Fruit fly (Drosophila melanogaster) whole organism, prepupa: ENCODE results near the gene Rab9Fa.

Source experiments
- Blimp-1 ChIP-seq: fragments of 200-800 bp; sonication (Bioruptor generic); optimal IDR thresholded peaks from 3 replicates; lab custom pipeline; 2017; ENCODE audit warnings: missing biosample characterization, missing genetic modification characterization, mild to moderate bottlenecking, moderate library complexity, missing genetic modification reagents
- CG10631 ChIP-seq: fragments of 200-800 bp; sonication (Bioruptor generic); optimal IDR thresholded peaks from 2 replicates; lab custom pipeline; 2016; ENCODE audit warnings: missing biosample characterization, missing genetic modification characterization
- CG10669 ChIP-seq: fragments of 200-800 bp; sonication (Bioruptor generic); optimal IDR thresholded peaks from 3 replicates; lab custom pipeline; 2018; ENCODE audit warnings: missing biosample characterization, mild to moderate bottlenecking, missing genetic modification characterization, moderate library complexity
- CG11294 ChIP-seq: fragments of 200-800 bp; sonication (Bioruptor generic); IDR thresholded peaks from 2 replicates; pipeline ENCODE4 v1.3.6; 2022; ENCODE audit warnings: missing biosample characterization, missing genetic modification characterization
- CG11762 ChIP-seq: fragments of 200-800 bp; sonication (Bioruptor generic); optimal IDR thresholded peaks from 3 replicates; lab custom pipeline; 2016; ENCODE audit warnings: missing biosample characterization, missing genetic modification characterization; ENCODE audit not compliant: insufficient read depth
- CG11902 ChIP-seq: fragments of 200-800 bp; sonication (Bioruptor generic); optimal IDR thresholded peaks from 3 replicates; lab custom pipeline; 2016; ENCODE audit warnings: missing biosample characterization, missing genetic modification characterization
- CG15336 ChIP-seq: fragments of 200-800 bp; sonication (Bioruptor generic); IDR thresholded peaks from 2 replicates; pipeline ENCODE4 v1.3.6; 2022; ENCODE audit warnings: missing biosample characterization, missing genetic modification characterization
- CG3032 ChIP-seq: fragments of 200-800 bp; optimal IDR thresholded peaks from 2 replicates; lab custom pipeline; 2019; ENCODE audit warnings: missing biosample characterization, mild to moderate bottlenecking, missing genetic modification characterization, moderate library complexity
- CG32006 ChIP-seq: fragments of 200-800 bp; sonication (Bioruptor generic); optimal IDR thresholded peaks from 3 replicates; lab custom pipeline; 2017; ENCODE audit warnings: missing biosample characterization, mild to moderate bottlenecking, missing genetic modification characterization
- CG34406 ChIP-seq: fragments of 200-800 bp; sonication (Bioruptor generic); optimal IDR thresholded peaks from 3 replicates; lab custom pipeline; 2016; ENCODE audit warnings: missing biosample characterization, missing genetic modification characterization
- CG4318 ChIP-seq: fragments of 200-800 bp; sonication (Bioruptor generic); optimal IDR thresholded peaks from 3 replicates; lab custom pipeline; 2017; ENCODE audit warnings: missing biosample characterization, mild to moderate bottlenecking, missing genetic modification characterization
- CG6276 ChIP-seq: fragments of 200-800 bp; sonication (Bioruptor generic); optimal IDR thresholded peaks from 2 replicates; lab custom pipeline; 2017; ENCODE audit warnings: missing biosample characterization, mild to moderate bottlenecking, missing genetic modification characterization
- CG6808 ChIP-seq: fragments of 200-800 bp; sonication (Bioruptor generic); optimal IDR thresholded peaks from 3 replicates; lab custom pipeline; 2017; ENCODE audit warnings: missing biosample characterization, missing genetic modification characterization, mild to moderate bottlenecking, moderate library complexity, missing genetic modification reagents
- CG6854 ChIP-seq: fragments of 200-800 bp; sonication (Bioruptor generic); optimal IDR thresholded peaks from 2 replicates; lab custom pipeline; 2017; ENCODE audit warnings: missing biosample characterization, mild to moderate bottlenecking, missing genetic modification characterization
- CG8119 ChIP-seq: fragments of 200-800 bp; sonication (Bioruptor generic); IDR thresholded peaks from 3 replicates; pipeline ENCODE4 v1.3.6; 2022; ENCODE audit warnings: missing biosample characterization, missing genetic modification characterization
- CG9139 ChIP-seq: fragments of 200-800 bp; sonication (Bioruptor generic); optimal IDR thresholded peaks from 3 replicates; lab custom pipeline; 2017; ENCODE audit warnings: missing biosample characterization, mild to moderate bottlenecking, missing genetic modification characterization
- Eip78C ChIP-seq: fragments of 200-800 bp; sonication (Bioruptor generic); peaks from one replicate; lab custom pipeline; 2016; ENCODE audit warnings: missing biosample characterization, missing genetic modification characterization
- Ets21C ChIP-seq: fragments of 200-800 bp; sonication (Bioruptor generic); optimal IDR thresholded peaks from 3 replicates; lab custom pipeline; 2016; ENCODE audit warnings: missing biosample characterization, missing genetic modification characterization
- Ets96B ChIP-seq: fragments of 200-800 bp; optimal IDR thresholded peaks from 2 replicates; lab custom pipeline; 2019; ENCODE audit warnings: missing biosample characterization, mild to moderate bottlenecking, missing genetic modification characterization, moderate library complexity
- Hr38 ChIP-seq: sonication (Bioruptor generic); optimal IDR thresholded peaks from 2 replicates; lab custom pipeline; 2016; ENCODE audit warnings: missing biosample characterization, missing genetic modification characterization
- Lpt ChIP-seq: fragments of 200-800 bp; sonication (Bioruptor generic); optimal IDR thresholded peaks from 3 replicates; lab custom pipeline; 2016; ENCODE audit warnings: missing biosample characterization, missing genetic modification characterization
- Met ChIP-seq: fragments of 200-800 bp; sonication (Bioruptor generic); optimal IDR thresholded peaks from 3 replicates; lab custom pipeline; 2016; ENCODE audit warnings: missing biosample characterization, missing genetic modification characterization
- Smox ChIP-seq: fragments of 200-800 bp; sonication (Bioruptor generic); optimal IDR thresholded peaks from 3 replicates; lab custom pipeline; 2016; ENCODE audit warnings: missing biosample characterization, missing genetic modification characterization
- dsx ChIP-seq: fragments of 200-800 bp; optimal IDR thresholded peaks from 3 replicates; lab custom pipeline; 2019; ENCODE audit warnings: missing biosample characterization, mild to moderate bottlenecking, missing genetic modification characterization, moderate library complexity; ENCODE audit not compliant: poor library complexity, severe bottlenecking
- eg ChIP-seq: fragments of 200-800 bp; sonication (Bioruptor generic); IDR thresholded peaks from 3 replicates; pipeline ENCODE4 v1.3.6; 2022; ENCODE audit warnings: missing biosample characterization, missing genetic modification characterization
- fd59A ChIP-seq: fragments of 200-800 bp; sonication (Bioruptor generic); optimal IDR thresholded peaks from 2 replicates; lab custom pipeline; 2017; ENCODE audit warnings: missing biosample characterization, mild to moderate bottlenecking, missing genetic modification characterization, missing genetic modification reagents
- fkh ChIP-seq: fragments of 200-800 bp; sonication (Bioruptor generic); optimal IDR thresholded peaks from 3 replicates; lab custom pipeline; 2017; ENCODE audit warnings: missing biosample characterization, mild to moderate bottlenecking, missing genetic modification characterization, moderate library complexity
- net ChIP-seq: fragments of 200-800 bp; sonication (Bioruptor generic); optimal IDR thresholded peaks from 3 replicates; lab custom pipeline; 2016; ENCODE audit warnings: missing biosample characterization, missing genetic modification characterization
- pdm3 ChIP-seq: fragments of 200-800 bp; sonication (Bioruptor generic); optimal IDR thresholded peaks from 3 replicates; lab custom pipeline; 2016; ENCODE audit warnings: missing biosample characterization, missing genetic modification characterization
- spab ChIP-seq: fragments of 200-800 bp; sonication (Bioruptor generic); optimal IDR thresholded peaks from 2 replicates; lab custom pipeline; 2017; ENCODE audit warnings: missing biosample characterization, mild to moderate bottlenecking, missing genetic modification characterization, missing genetic modification reagents
- ss ChIP-seq, 2 experiments: fragments of 200-800 bp; sonication (Bioruptor generic); optimal IDR thresholded peaks; 2 replicates in 1 of 2; 3 replicates in 1 of 2; lab custom pipeline; 2017 to 2018; ENCODE audit warnings: mild to moderate bottlenecking in 2 of 2, missing biosample characterization in 2 of 2, missing genetic modification characterization in 2 of 2, moderate library complexity in 1 of 2
- svp ChIP-seq: fragments of 200-800 bp; sonication (Bioruptor generic); peaks from one replicate; lab custom pipeline; 2016; ENCODE audit warnings: missing biosample characterization, missing genetic modification characterization
- vri ChIP-seq: fragments of 200-800 bp; sonication (Bioruptor generic); optimal IDR thresholded peaks from 3 replicates; lab custom pipeline; 2016; ENCODE audit warnings: missing biosample characterization, mild to moderate bottlenecking, missing genetic modification characterization

The Rab9Fa gene

DNA sequence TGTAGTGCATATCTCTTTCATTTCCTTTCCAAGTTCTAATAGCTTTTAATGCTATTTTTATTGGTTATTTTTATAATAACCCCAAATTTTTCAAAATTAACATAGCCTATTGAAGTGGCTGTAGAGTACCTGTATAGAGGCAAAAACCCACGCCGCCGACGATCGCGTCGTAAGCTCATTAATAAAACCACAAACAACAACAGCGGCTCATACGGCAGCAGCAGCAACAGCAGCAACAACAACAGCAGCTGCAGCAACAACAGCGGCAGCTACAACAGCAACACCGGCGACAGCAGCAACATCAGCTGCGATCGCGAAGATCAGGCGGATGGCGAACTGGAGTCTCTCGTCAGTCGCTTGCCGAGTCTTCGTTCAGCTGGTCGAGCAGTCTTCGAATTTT is 23.7 kb downstream of the Rab9Fa start, which contains the start of gene CG2145 (continued):
- TF ChIP-seq Hr38 (GFP tag; lab: Kevin White, UChicago) (no peak), CG32006 (GFP tag; lab: Kevin White, UChicago) (peak; percentile 26), fd59A (no peak), CG15336 (GFP tag; lab: Robert Waterston, UW) (peak; percentile 41; the same call in 1 of the 2 replicates), Smox (GFP tag; lab: Kevin White, UChicago) (peak; percentile 43), ss (GFP tag; optimal IDR thresholded peaks at IDR 0.05; lab: Kevin White, UChicago) (peak; percentile 17 to 61), CG11294 (GFP tag; lab: Robert Waterston, UW) (no peak; the same call in 1 of the 2 replicates), CG6276 (peak; percentile 10), CG6854 (GFP tag; lab: Kevin White, UChicago) (peak; percentile 53), Met (GFP tag; lab: Kevin White, UChicago) (peak; percentile 41)

DNA sequence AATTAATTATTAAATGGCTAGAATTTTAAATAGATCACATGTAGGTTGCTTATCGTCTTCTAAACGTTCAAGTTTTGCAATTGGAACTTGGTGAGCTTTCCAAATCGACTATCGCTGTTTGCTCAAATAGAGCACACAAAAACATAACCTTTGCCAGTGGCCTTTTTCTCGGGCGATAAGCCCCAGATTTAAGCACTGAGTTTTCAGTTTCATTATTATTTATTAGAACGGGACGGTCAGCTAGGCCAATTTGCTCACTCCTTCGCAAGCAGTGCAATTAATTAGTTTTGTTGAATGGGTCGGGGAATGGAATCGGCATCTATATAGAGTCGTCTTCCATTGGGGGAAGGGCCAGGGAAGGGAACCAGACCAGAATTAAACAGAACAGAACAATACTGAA is 24.6 kb downstream of the Rab9Fa start:
- TF ChIP-seq svp (peak; percentile 77), vri (GFP tag; lab: Kevin White, UChicago) (peak; percentile 14), Ets96B (tag; lab: Kevin White, UChicago) (no peak), CG3032 (tag; lab: Kevin White, UChicago) (no peak), net (GFP tag; lab: Kevin White, UChicago) (no peak), CG11762 (GFP tag; lab: Kevin White, UChicago) (no peak), eg (GFP tag; lab: Robert Waterston, UW) (no peak), CG34406 (GFP tag; lab: Kevin White, UChicago) (no peak)

- TF ChIP-seq Eip78C (no peak), svp (peak; percentile 97), eg (GFP tag; lab: Robert Waterston, UW) (no peak), CG11294 (GFP tag; lab: Robert Waterston, UW) (no peak)
- TF ChIP-seq, all 60 proteins: peak for 1
Observed at dm6 chrX:10923711-10924281, 27.0 kb downstream of the Rab9Fa start, which contains the start of gene v. Gene v (plus strand): TSS chrX:10923972.

- TF ChIP-seq CG11902 = no peak
- no peak for TF ChIP-seq CG8119 (GFP tag; lab: Robert Waterston, UW)
- no peak for TF ChIP-seq CG6276
- no peak for TF ChIP-seq spab (GFP tag; lab: Kevin White, UChicago)
Observed at dm6 chrX:10922178-10922577, 28.7 kb downstream of the Rab9Fa start.

dm6 chrX:10921665-10922064 is 29.2 kb downstream of the Rab9Fa start:
- TF ChIP-seq Ets21C (GFP tag; lab: Kevin White, UChicago) = no peak
- TF ChIP-seq CG11762 (GFP tag; lab: Kevin White, UChicago) = no peak
- no peak for TF ChIP-seq Blimp-1 (GFP tag; lab: Kevin White, UChicago)
- peak; percentile 7 for TF ChIP-seq fkh
- TF ChIP-seq, all 60 proteins: peak for 1

DNA sequence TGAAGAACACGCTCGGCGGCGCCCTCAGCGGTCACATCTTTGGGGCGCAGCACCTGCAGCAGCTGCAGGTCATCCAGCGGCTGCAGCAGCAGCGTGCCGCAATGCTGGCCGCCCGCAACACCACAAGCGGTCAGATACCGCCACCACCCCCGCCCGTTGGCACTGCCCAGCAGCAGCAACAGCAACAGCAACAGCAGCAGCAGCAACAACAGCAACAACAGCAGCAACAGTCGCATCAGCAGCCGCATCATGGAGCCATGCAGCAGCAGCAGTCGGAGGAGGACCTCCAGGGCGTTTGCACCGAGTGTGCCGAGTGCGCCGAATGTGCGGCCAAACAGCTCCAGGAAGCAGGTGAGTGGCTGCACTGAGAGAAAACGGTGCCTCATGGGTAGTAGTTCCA is 38.2 kb downstream of the Rab9Fa start:
- TF ChIP-seq pdm3 (GFP tag; lab: Kevin White, UChicago) (no peak), Lpt (GFP tag; lab: Kevin White, UChicago) (no peak), CG9139 (no peak), CG10669 (GFP tag; lab: Kevin White, UChicago) (no peak), Blimp-1 (GFP tag; lab: Kevin White, UChicago) (no peak), fd59A (no peak), dsx (GFP tag; lab: Kevin White, UChicago) (no peak), CG4318 (no peak), CG6808 (GFP tag; lab: Kevin White, UChicago) (no peak), vri (GFP tag; lab: Kevin White, UChicago) (no peak), CG6854 (GFP tag; lab: Kevin White, UChicago) (no peak), CG10631 (GFP tag; lab: Kevin White, UChicago) (no peak)
- TF ChIP-seq, all 60 proteins: peak for 0
